Worm (Caenorhabditis elegans): Measurements from ENCODE around the gene rps-2.

rps-2 gene

ce11 chrIV:7927852-7928251, 1.7 kb upstream of the rps-2 start, which contains the start of gene gcy-8:
Gene gcy-8, plus strand, starts transcription at chrIV:7928152.
- TF ChIP-seq hmg-4 (GFP tag; optimal IDR thresholded peaks at IDR 0.05) (no peak), pes-1 (GFP tag; IDR thresholded peaks at IDR 0.05) (no peak), hnd-1 (tag; optimal IDR thresholded peaks at IDR 0.05) (no peak), ceh-36 (tag; optimal IDR thresholded peaks at IDR 0.05) (no peak), ama-1 (optimal IDR thresholded peaks at IDR 0.05) (no peak), tbx-11 (GFP tag; IDR thresholded peaks at IDR 0.05) (no peak), ceh-13 (GFP tag; optimal IDR thresholded peaks at IDR 0.05) (no peak), hmbx-1 (tag; optimal IDR thresholded peaks at IDR 0.05) (no peak), tra-4 (tag; optimal IDR thresholded peaks at IDR 0.05) (no peak), tbx-37 (GFP tag; conservative IDR thresholded peaks at IDR 0.05) (no peak), aly-1 (tag; optimal IDR thresholded peaks at IDR 0.05) (no peak), B0310.2 (tag; optimal IDR thresholded peaks at IDR 0.05) (no peak), ets-7 (tag; optimal IDR thresholded peaks at IDR 0.05) (no peak), flt-1 (GFP tag; IDR thresholded peaks at IDR 0.05) (no peak), sea-1 (GFP tag; conservative IDR thresholded peaks at IDR 0.05) (no peak), F13C5.2 (tag; optimal IDR thresholded peaks at IDR 0.05) (no peak)

ce11 chrIV:7927218-7927617, 1.0 kb upstream of the rps-2 start, which contains the start of gene C49H3.12:
Gene C49H3.12, minus strand, starts transcription at chrIV:7927318.
- no peak for TF ChIP-seq ama-1 (optimal IDR thresholded peaks at IDR 0.05)
- TF ChIP-seq scrt-1 (GFP tag; IDR thresholded peaks at IDR 0.05): no peak
- no peak for TF ChIP-seq hnd-1 (tag; optimal IDR thresholded peaks at IDR 0.05)
- no peak for TF ChIP-seq pes-1 (GFP tag; IDR thresholded peaks at IDR 0.05)
- TF ChIP-seq tra-4 (tag; optimal IDR thresholded peaks at IDR 0.05): no peak
- no peak for TF ChIP-seq aly-1 (tag; optimal IDR thresholded peaks at IDR 0.05)
- TF ChIP-seq sea-1 (GFP tag; conservative IDR thresholded peaks at IDR 0.05): no peak
- no peak for TF ChIP-seq tbx-11 (GFP tag; IDR thresholded peaks at IDR 0.05)
- TF ChIP-seq ceh-13 (GFP tag; optimal IDR thresholded peaks at IDR 0.05): no peak
- no peak for TF ChIP-seq hmg-4 (GFP tag; optimal IDR thresholded peaks at IDR 0.05)
- TF ChIP-seq B0310.2 (tag; optimal IDR thresholded peaks at IDR 0.05): no peak
- no peak for TF ChIP-seq hmbx-1 (tag; optimal IDR thresholded peaks at IDR 0.05)
- no peak for TF ChIP-seq flt-1 (GFP tag; IDR thresholded peaks at IDR 0.05)
- no peak for TF ChIP-seq F13C5.2 (tag; optimal IDR thresholded peaks at IDR 0.05)

- TF ChIP-seq tbx-37 (GFP tag; conservative IDR thresholded peaks at IDR 0.05) (no peak), ets-7 (tag; optimal IDR thresholded peaks at IDR 0.05) (no peak), flt-1 (GFP tag; IDR thresholded peaks at IDR 0.05) (no peak)
Measured at ce11 chrIV:7924975-7925828, 989 bp downstream of the rps-2 start.

ce11 chrIV:7923982-7924480, 2.2 kb downstream of the rps-2 start, which contains the start of the genes xpo-3 and C49H3.3:
Gene xpo-3, minus strand, starts transcription at chrIV:7924032.
Gene C49H3.3, plus strand, starts transcription at chrIV:7924350.
- TF ChIP-seq ceh-13 (GFP tag; optimal IDR thresholded peaks at IDR 0.05): no peak
- TF ChIP-seq sea-1 (GFP tag; conservative IDR thresholded peaks at IDR 0.05): no peak
- no peak for TF ChIP-seq aly-1 (tag; optimal IDR thresholded peaks at IDR 0.05)

- no peak for TF ChIP-seq scrt-1 (GFP tag; IDR thresholded peaks at IDR 0.05)
- TF ChIP-seq hmg-4 (GFP tag; optimal IDR thresholded peaks at IDR 0.05): no peak
- no peak for TF ChIP-seq ceh-36 (tag; optimal IDR thresholded peaks at IDR 0.05)
- TF ChIP-seq flt-1 (GFP tag; IDR thresholded peaks at IDR 0.05): no peak
- no peak for TF ChIP-seq ceh-13 (GFP tag; optimal IDR thresholded peaks at IDR 0.05)
Measured at ce11 chrIV:7920126-7920525, 6.1 kb downstream of the rps-2 start, which contains the start of gene C49H3.16. Gene C49H3.16, plus strand, starts transcription at chrIV:7920426.

- no peak for TF ChIP-seq scrt-1 (GFP tag; IDR thresholded peaks at IDR 0.05)
- TF ChIP-seq hmg-4 (GFP tag; optimal IDR thresholded peaks at IDR 0.05): no peak
- no peak for TF ChIP-seq hnd-1 (tag; optimal IDR thresholded peaks at IDR 0.05)
- TF ChIP-seq pes-1 (GFP tag; IDR thresholded peaks at IDR 0.05): no peak
- TF ChIP-seq flt-1 (GFP tag; IDR thresholded peaks at IDR 0.05): no peak
- no peak for TF ChIP-seq aly-1 (tag; optimal IDR thresholded peaks at IDR 0.05)
- no peak for TF ChIP-seq ama-1 (optimal IDR thresholded peaks at IDR 0.05)
- TF ChIP-seq ceh-36 (tag; optimal IDR thresholded peaks at IDR 0.05): no peak
- TF ChIP-seq hmbx-1 (tag; optimal IDR thresholded peaks at IDR 0.05): no peak
- TF ChIP-seq tbx-37 (GFP tag; conservative IDR thresholded peaks at IDR 0.05): no peak
- TF ChIP-seq tra-4 (tag; optimal IDR thresholded peaks at IDR 0.05): no peak
- TF ChIP-seq ets-7 (tag; optimal IDR thresholded peaks at IDR 0.05): no peak
Measured at ce11 chrIV:7917881-7918280, 8.3 kb downstream of the rps-2 start.

- TF ChIP-seq hmbx-1 (tag; optimal IDR thresholded peaks at IDR 0.05) (no peak), ceh-13 (GFP tag; optimal IDR thresholded peaks at IDR 0.05) (no peak)
Measured at ce11 chrIV:7916907-7917306, 9.3 kb downstream of the rps-2 start.

ce11 chrIV:7914991-7915390, 11.2 kb downstream of the rps-2 start, which contains the start of gene C49H3.4:
Gene C49H3.4, plus strand, starts transcription at chrIV:7915291.
- TF ChIP-seq ceh-13 (GFP tag; optimal IDR thresholded peaks at IDR 0.05) (no peak), ama-1 (optimal IDR thresholded peaks at IDR 0.05) (no peak), hmg-4 (GFP tag; optimal IDR thresholded peaks at IDR 0.05) (no peak), scrt-1 (GFP tag; IDR thresholded peaks at IDR 0.05) (no peak), tra-4 (tag; optimal IDR thresholded peaks at IDR 0.05) (no peak), F13C5.2 (tag; optimal IDR thresholded peaks at IDR 0.05) (no peak), tbx-37 (GFP tag; conservative IDR thresholded peaks at IDR 0.05) (no peak), ceh-36 (tag; optimal IDR thresholded peaks at IDR 0.05) (no peak), hmbx-1 (tag; optimal IDR thresholded peaks at IDR 0.05) (no peak), B0310.2 (tag; optimal IDR thresholded peaks at IDR 0.05) (no peak), flt-1 (GFP tag; IDR thresholded peaks at IDR 0.05) (no peak), hnd-1 (tag; optimal IDR thresholded peaks at IDR 0.05) (no peak), sea-1 (GFP tag; conservative IDR thresholded peaks at IDR 0.05) (no peak), pes-1 (GFP tag; IDR thresholded peaks at IDR 0.05) (no peak), ets-7 (tag; optimal IDR thresholded peaks at IDR 0.05) (no peak), aly-1 (tag; optimal IDR thresholded peaks at IDR 0.05) (no peak)

Data from whole organism, early embryonic.